Worm (Caenorhabditis elegans) whole organism, L1 larva: ENCODE results near the gene ctl-3.
"Not testable (repeated sequence)": the region's sequence is repeated elsewhere in the genome, so short reads cannot be mapped to it uniquely, and the experiment has no call there.

Experiments used
- C34B4.2 ChIP-seq: sonication (generic microtip); optimal IDR thresholded peaks from 2 replicates; lab custom pipeline; 2017; ENCODE audit warnings: mild to moderate bottlenecking, missing genetic modification characterization, missing compliant biosample characterization
- Y116A8C.19 ChIP-seq: sonication (generic microtip); optimal IDR thresholded peaks from 2 replicates; lab custom pipeline; 2016; ENCODE audit warnings: missing compliant biosample characterization, missing genetic modification characterization, borderline replicate concordance
- egl-27 ChIP-seq, 2 experiments: fragments of 150-350 bp in 1 of 2; sonication (generic microtip); optimal IDR thresholded peaks; 3 replicates each; lab custom pipeline; 2017 to 2018; ENCODE audit warnings: missing biosample characterization in 2 of 2, missing genetic modification characterization in 2 of 2, missing genetic modification reagents in 2 of 2
- mdl-1 ChIP-seq, 2 experiments: fragments of 150-350 bp; optimal IDR thresholded peaks; 2 replicates each; lab custom pipeline; 2014 to 2017; ENCODE audit warnings: missing biosample characterization in 2 of 2, missing genetic modification characterization in 2 of 2, inconsistent platforms in 1 of 2
- nhr-12 ChIP-seq: sonication (generic microtip); optimal IDR thresholded peaks from 2 replicates; lab custom pipeline; 2017; ENCODE audit warnings: missing biosample characterization, missing genetic modification characterization
- rnt-1 ChIP-seq: sonication (generic microtip); optimal IDR thresholded peaks from 2 replicates; lab custom pipeline; 2016; ENCODE audit warnings: mild to moderate bottlenecking, missing genetic modification characterization, moderate library complexity, missing compliant biosample characterization
- snpc-4 ChIP-seq: fragments of 150-350 bp; optimal IDR thresholded peaks from 2 replicates; lab custom pipeline; 2014; ENCODE audit warnings: missing biosample characterization, missing genetic modification characterization
- sup-37 ChIP-seq: fragments of 200-800 bp; sonication (Bioruptor generic); optimal IDR thresholded peaks from 2 replicates; lab custom pipeline; 2018; ENCODE audit warnings: mild to moderate bottlenecking, missing genetic modification characterization, missing compliant biosample characterization

DNA sequence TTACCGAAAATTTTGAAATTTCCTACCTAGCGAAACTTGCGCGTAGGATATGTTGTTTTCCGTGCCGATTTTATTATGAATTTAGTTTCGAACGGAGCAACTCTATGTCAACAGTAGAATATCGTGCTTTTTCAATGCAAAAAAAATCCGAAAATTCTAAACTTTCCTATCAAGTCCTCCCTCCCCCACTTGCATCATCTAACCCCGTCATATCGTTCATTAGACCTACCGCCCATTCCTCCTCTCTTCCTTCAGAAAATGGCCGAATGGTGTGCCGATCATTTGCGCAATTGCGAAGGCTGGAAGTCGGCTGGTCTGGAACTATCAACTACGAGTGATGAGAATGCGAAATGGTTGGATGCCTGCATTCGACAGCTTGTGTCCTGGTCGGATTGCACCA, 13.5 kb downstream of the ctl-3 start, which contains the start of gene Y54G11A.7:
- not testable (repeated sequence) for TF ChIP-seq nhr-12 (tag; lab: Kevin White, UChicago); Y116A8C.19 (tag; lab: Kevin White, UChicago); C34B4.2; mdl-1 (tag; optimal IDR thresholded peaks at IDR 0.05; lab: Kevin White, UChicago); egl-27 (tag; optimal IDR thresholded peaks at IDR 0.05; lab: Kevin White, UChicago); sup-37; rnt-1; snpc-4
